Fruit fly (Drosophila melanogaster) whole organism, wandering third instar larva: ENCODE measurements around the gene CG32280.

Source experiments
- CG32264 ChIP-seq: fragments of 200-800 bp; sonication (Bioruptor generic); optimal IDR thresholded peaks from 2 replicates; lab custom pipeline; 2016; ENCODE audit warnings: missing biosample characterization, missing genetic modification characterization
- Hnf4 ChIP-seq: fragments of 200-800 bp; sonication (Bioruptor generic); optimal IDR thresholded peaks from 2 replicates; lab custom pipeline; 2016; ENCODE audit warnings: missing biosample characterization, mild to moderate bottlenecking, missing genetic modification characterization
- Myc ChIP-seq: fragments of >200 bp; optimal IDR thresholded peaks from 2 replicates; lab custom pipeline; 2017
- br ChIP-seq: fragments of 200-800 bp; sonication (Bioruptor generic); optimal IDR thresholded peaks from 2 replicates; lab custom pipeline; 2016; ENCODE audit warnings: missing biosample characterization, missing genetic modification characterization
- dmrt93B ChIP-seq: fragments of 200-800 bp; sonication (Bioruptor generic); optimal IDR thresholded peaks from 2 replicates; lab custom pipeline; 2018; ENCODE audit warnings: missing biosample characterization, mild to moderate bottlenecking, missing genetic modification characterization
- foxo ChIP-seq, 2 experiments: fragments of 200-800 bp; sonication (Bioruptor generic); optimal IDR thresholded peaks; 2 replicates in 1 of 2; 3 replicates in 1 of 2; lab custom pipeline; 2016 to 2017; ENCODE audit warnings: missing biosample characterization in 2 of 2, missing genetic modification characterization in 2 of 2
- fru ChIP-seq: fragments of 200-800 bp; sonication (Bioruptor generic); optimal IDR thresholded peaks from 3 replicates; lab custom pipeline; 2016; ENCODE audit warnings: missing biosample characterization, mild to moderate bottlenecking, missing genetic modification characterization

- no peak for TF ChIP-seq CG32264 (GFP tag; lab: Kevin White, UChicago)
- no peak for TF ChIP-seq dmrt93B (GFP tag; lab: Kevin White, UChicago)
- TF ChIP-seq Hnf4 (GFP tag; lab: Kevin White, UChicago), result no peak
- TF ChIP-seq br, result no peak
- no peak for TF ChIP-seq fru (GFP tag; lab: Kevin White, UChicago)
- no peak for TF ChIP-seq Myc
- no peak for TF ChIP-seq foxo (GFP tag; optimal IDR thresholded peaks at IDR 0.05; lab: Kevin White, UChicago)
Measured at dm6 chr3L:3121769-3122432, 43.1 kb upstream of the CG32280 start.
